Fruit fly (Drosophila melanogaster) whole organism, embryonic: Measurements from ENCODE around the gene CG5021.
A peak's percentile ranks its signal among the peaks of the same experiment; 100 is the strongest.

Experiments used
- Ada2b ChIP-seq: fragments of 200-800 bp; sonication (Bioruptor generic); IDR thresholded peaks from 2 replicates; pipeline ENCODE4 v1.3.6; 2022; ENCODE audit warnings: missing biosample characterization, missing genetic modification characterization
- Adf1 ChIP-seq: fragments of 200-800 bp; sonication (Bioruptor generic); IDR thresholded peaks from 2 replicates; pipeline ENCODE4 v1.3.6; 2022; ENCODE audit warnings: missing biosample characterization, missing genetic modification characterization
- B-H2 ChIP-seq: fragments of 200-800 bp; sonication (Bioruptor generic); optimal IDR thresholded peaks from 2 replicates; lab custom pipeline; 2018; ENCODE audit warnings: missing biosample characterization, mild to moderate bottlenecking, missing genetic modification characterization
- CG10959 ChIP-seq: fragments of 200-800 bp; sonication (Bioruptor generic); IDR thresholded peaks from 2 replicates; pipeline ENCODE4 v1.3.6; 2022; ENCODE audit warnings: missing biosample characterization, missing genetic modification characterization
- CG12391 ChIP-seq: fragments of 200-800 bp; sonication (Bioruptor generic); optimal IDR thresholded peaks from 3 replicates; lab custom pipeline; 2018; ENCODE audit warnings: missing biosample characterization, mild to moderate bottlenecking, missing genetic modification characterization, moderate library complexity
- CG12659 ChIP-seq: fragments of 200-800 bp; sonication (Bioruptor generic); optimal IDR thresholded peaks from 3 replicates; lab custom pipeline; 2017; ENCODE audit warnings: mild to moderate bottlenecking, missing biosample characterization, missing genetic modification reagents, missing genetic modification characterization
- CG15269 ChIP-seq: fragments of 200-800 bp; sonication (Bioruptor generic); optimal IDR thresholded peaks from 2 replicates; lab custom pipeline; 2018; ENCODE audit warnings: missing biosample characterization, mild to moderate bottlenecking, missing genetic modification characterization, moderate library complexity
- CG1832 ChIP-seq: fragments of 200-800 bp; sonication (Bioruptor generic); optimal IDR thresholded peaks from 2 replicates; lab custom pipeline; 2017; ENCODE audit warnings: missing biosample characterization, mild to moderate bottlenecking, missing genetic modification characterization, inconsistent platforms
- CG2875 ChIP-seq: fragments of 200-800 bp; sonication (Bioruptor generic); optimal IDR thresholded peaks from 2 replicates; lab custom pipeline; 2017; ENCODE audit warnings: missing biosample characterization, mild to moderate bottlenecking, missing genetic modification characterization, missing genetic modification reagents
- CG2889 ChIP-seq: fragments of 200-800 bp; sonication (Bioruptor generic); IDR thresholded peaks from 3 replicates; pipeline ENCODE4 v1.3.6; 2022; ENCODE audit warnings: missing biosample characterization, missing genetic modification characterization
- CG30431 ChIP-seq: fragments of 200-800 bp; sonication (Bioruptor generic); optimal IDR thresholded peaks from 2 replicates; lab custom pipeline; 2017; ENCODE audit warnings: missing biosample characterization, missing genetic modification characterization
- CG4404 ChIP-seq: fragments of 200-800 bp; sonication (Bioruptor generic); IDR thresholded peaks from 2 replicates; pipeline ENCODE4 v1.3.6; 2022; ENCODE audit warnings: missing biosample characterization, missing genetic modification characterization
- CG4730 ChIP-seq: fragments of 200-800 bp; sonication (Bioruptor generic); IDR thresholded peaks from 2 replicates; pipeline ENCODE4 v1.3.6; 2022; ENCODE audit warnings: missing biosample characterization, missing genetic modification characterization
- CG5180 ChIP-seq: fragments of 200-800 bp; sonication (Bioruptor generic); optimal IDR thresholded peaks from 3 replicates; lab custom pipeline; 2017; ENCODE audit warnings: missing biosample characterization, missing genetic modification characterization, mild to moderate bottlenecking, moderate library complexity, missing genetic modification reagents
- CG5953 ChIP-seq: fragments of 200-800 bp; sonication (Bioruptor generic); IDR thresholded peaks from 2 replicates; pipeline ENCODE4 v1.3.6; 2022; ENCODE audit warnings: missing biosample characterization, missing genetic modification characterization
- CG6813 ChIP-seq: fragments of 200-800 bp; sonication (Bioruptor generic); optimal IDR thresholded peaks from 2 replicates; lab custom pipeline; 2017; ENCODE audit warnings: missing biosample characterization, missing genetic modification characterization, mild to moderate bottlenecking, moderate library complexity, missing genetic modification reagents
- CG7271 ChIP-seq: fragments of 200-800 bp; sonication (Bioruptor generic); optimal IDR thresholded peaks from 2 replicates; lab custom pipeline; 2018; ENCODE audit warnings: missing biosample characterization, mild to moderate bottlenecking, missing genetic modification characterization, moderate library complexity
- CG7556 ChIP-seq: fragments of 200-800 bp; sonication (Bioruptor generic); optimal IDR thresholded peaks from 2 replicates; lab custom pipeline; 2017; ENCODE audit warnings: missing biosample characterization, mild to moderate bottlenecking, missing genetic modification characterization
- CG8089 ChIP-seq: fragments of 200-800 bp; sonication (Bioruptor generic); optimal IDR thresholded peaks from 3 replicates; lab custom pipeline; 2016; ENCODE audit warnings: missing biosample characterization, missing genetic modification characterization
- CG9817 ChIP-seq: fragments of 200-800 bp; sonication (Bioruptor generic); optimal IDR thresholded peaks from 2 replicates; lab custom pipeline; 2018; ENCODE audit warnings: missing biosample characterization, mild to moderate bottlenecking, missing genetic modification characterization, moderate library complexity
- D19B ChIP-seq: fragments of 200-800 bp; sonication (Bioruptor generic); optimal IDR thresholded peaks from 2 replicates; lab custom pipeline; 2017; ENCODE audit warnings: missing biosample characterization, mild to moderate bottlenecking, missing genetic modification characterization
- Dp ChIP-seq: fragments of 200-800 bp; sonication (Bioruptor generic); optimal IDR thresholded peaks from 2 replicates; lab custom pipeline; 2018; ENCODE audit warnings: missing biosample characterization, mild to moderate bottlenecking, missing genetic modification characterization, moderate library complexity
- E2f2 ChIP-seq: fragments of 200-800 bp; sonication (Bioruptor generic); IDR thresholded peaks from 2 replicates; pipeline ENCODE4 v1.3.6; 2022; ENCODE audit warnings: missing biosample characterization, missing genetic modification characterization
- GATAe ChIP-seq: fragments of 200-800 bp; sonication (Bioruptor generic); conservative IDR thresholded peaks from 2 replicates; pipeline ENCODE4 v1.3.6; 2022; ENCODE audit warnings: missing biosample characterization, missing genetic modification characterization
- HLH4C ChIP-seq: fragments of 200-800 bp; sonication (Bioruptor generic); IDR thresholded peaks from 3 replicates; pipeline ENCODE4 v1.3.6; 2022; ENCODE audit warnings: missing biosample characterization, missing genetic modification characterization; ENCODE audit not compliant: partially characterized antibody
- Jarid2 ChIP-seq: fragments of 200-800 bp; sonication (Bioruptor generic); optimal IDR thresholded peaks from 3 replicates; lab custom pipeline; 2017; ENCODE audit warnings: mild to moderate bottlenecking, missing biosample characterization, missing genetic modification reagents, missing genetic modification characterization
- MBD-R2 ChIP-seq: fragments of 200-800 bp; sonication (Bioruptor generic); IDR thresholded peaks from 2 replicates; pipeline ENCODE4 v1.3.6; 2022; ENCODE audit warnings: missing biosample characterization, missing genetic modification characterization
- NFAT ChIP-seq: fragments of 200-800 bp; sonication (Bioruptor generic); IDR thresholded peaks from 2 replicates; pipeline ENCODE4 v1.3.6; 2022; ENCODE audit warnings: missing biosample characterization, missing genetic modification characterization
- Oaz ChIP-seq: fragments of 200-800 bp; sonication (Bioruptor generic); IDR thresholded peaks from 2 replicates; pipeline ENCODE4 v1.3.6; 2022; ENCODE audit warnings: missing biosample characterization, missing genetic modification characterization
- Poxn ChIP-seq: fragments of 200-800 bp; sonication (Bioruptor generic); IDR thresholded peaks from 2 replicates; pipeline ENCODE4 v1.3.6; 2022; ENCODE audit warnings: missing biosample characterization, missing genetic modification characterization
- Sin3A ChIP-seq: fragments of >200 bp; optimal IDR thresholded peaks from 2 replicates; lab custom pipeline; 2018
- TFAM ChIP-seq: fragments of 200-800 bp; sonication (Bioruptor generic); optimal IDR thresholded peaks from 2 replicates; lab custom pipeline; 2017; ENCODE audit warnings: missing biosample characterization, missing genetic modification characterization, inconsistent platforms
- Usf ChIP-seq: fragments of 200-800 bp; sonication (Bioruptor generic); optimal IDR thresholded peaks from 2 replicates; lab custom pipeline; 2017; ENCODE audit warnings: missing genotype, missing biosample characterization, missing genetic modification characterization
- aop ChIP-seq: fragments of 200-800 bp; sonication (Bioruptor generic); IDR thresholded peaks from 2 replicates; pipeline ENCODE4 v1.3.6; 2022; ENCODE audit warnings: missing biosample characterization, missing genetic modification characterization
- ato ChIP-seq: fragments of 200-800 bp; sonication (Bioruptor generic); IDR thresholded peaks from 2 replicates; pipeline ENCODE4 v1.3.6; 2022; ENCODE audit warnings: missing biosample characterization, missing genetic modification characterization; ENCODE audit not compliant: partially characterized antibody
- az2 ChIP-seq: fragments of 200-800 bp; sonication (Bioruptor generic); optimal IDR thresholded peaks from 3 replicates; lab custom pipeline; 2016; ENCODE audit warnings: missing biosample characterization, missing genetic modification characterization
- crp ChIP-seq, 2 experiments: fragments of 200-800 bp; sonication (Bioruptor generic); optimal IDR thresholded peaks; 2 replicates in 1 of 2; 3 replicates in 1 of 2; lab custom pipeline; 2017; ENCODE audit warnings: missing biosample characterization in 2 of 2, missing genetic modification characterization in 2 of 2, mild to moderate bottlenecking in 1 of 2, moderate library complexity in 1 of 2
- eve ChIP-seq, 2 experiments: fragments of >200 bp; optimal IDR thresholded peaks; 2 replicates each; lab custom pipeline; 2017; ENCODE audit warnings: missing biosample characterization in 2 of 2, missing genetic modification characterization in 2 of 2
- ewg ChIP-seq: fragments of 200-800 bp; sonication (Bioruptor generic); optimal IDR thresholded peaks from 3 replicates; lab custom pipeline; 2017; ENCODE audit warnings: mild to moderate bottlenecking, missing biosample characterization, missing genetic modification reagents, missing genetic modification characterization
- exex ChIP-seq: fragments of 200-800 bp; sonication (Bioruptor generic); optimal IDR thresholded peaks from 4 replicates; lab custom pipeline; 2018; ENCODE audit warnings: missing biosample characterization, mild to moderate bottlenecking, missing genetic modification characterization, moderate library complexity
- fu2 ChIP-seq: fragments of 200-800 bp; sonication (Bioruptor generic); optimal IDR thresholded peaks from 2 replicates; lab custom pipeline; 2016; ENCODE audit warnings: missing biosample characterization, missing genetic modification characterization
- gt ChIP-seq: fragments of 200-800 bp; sonication (Bioruptor generic); IDR thresholded peaks from 2 replicates; pipeline ENCODE4 v1.3.6; 2022; ENCODE audit warnings: missing biosample characterization, missing genetic modification characterization
- prd ChIP-seq, 3 experiments: fragments of >200 bp in 2 of 3; fragments of 200-800 bp in 1 of 3; sonication (Bioruptor generic) in 1 of 3; optimal IDR thresholded peaks in 2 of 3; IDR thresholded peaks in 1 of 3; 2 replicates in 2 of 3; 3 replicates in 1 of 3; pipeline versions ENCODE4 v1.3.6 to Lab custom; 2017 to 2022; ENCODE audit warnings: missing biosample characterization in 1 of 3, missing genetic modification characterization in 1 of 3
- pros ChIP-seq: fragments of 200-800 bp; sonication (Bioruptor generic); optimal IDR thresholded peaks from 3 replicates; lab custom pipeline; 2019; ENCODE audit warnings: missing biosample characterization, mild to moderate bottlenecking, missing genetic modification characterization, moderate library complexity
- pzg ChIP-seq: fragments of 200-800 bp; sonication (Bioruptor generic); optimal IDR thresholded peaks from 3 replicates; lab custom pipeline; 2018; ENCODE audit warnings: missing biosample characterization, mild to moderate bottlenecking, missing genetic modification characterization, moderate library complexity
- shn ChIP-seq: fragments of 200-800 bp; sonication (Bioruptor generic); optimal IDR thresholded peaks from 3 replicates; lab custom pipeline; 2016; ENCODE audit warnings: missing biosample characterization, missing genetic modification characterization
- sr ChIP-seq: fragments of 200-800 bp; sonication (Bioruptor generic); IDR thresholded peaks from 3 replicates; pipeline ENCODE4 v1.3.6; 2022; ENCODE audit warnings: missing biosample characterization, missing genetic modification characterization

The CG5021 gene

dm6 chr3L:8985132-8985847, 18.7 kb downstream of the CG5021 start:
- peak; percentile 47 for TF ChIP-seq Dp
- peak; percentile 84 for TF ChIP-seq CG10959
- TF ChIP-seq B-H2 (GFP tag; lab: Kevin White, UChicago) = no peak
- peak; percentile 26 to 82 for TF ChIP-seq crp (GFP tag; optimal IDR thresholded peaks at IDR 0.05; lab: Kevin White, UChicago)
- peak; percentile 6 for TF ChIP-seq pzg (GFP tag; lab: Kevin White, UChicago)
- no peak for TF ChIP-seq HLH4C (GFP tag; lab: Robert Waterston, UW)
- no peak for TF ChIP-seq CG6813 (GFP tag; lab: Kevin White, UChicago)
- TF ChIP-seq ewg (GFP tag; lab: Kevin White, UChicago) = peak; percentile 8
- TF ChIP-seq E2f2 (GFP tag; lab: Robert Waterston, UW) = peak; percentile 48
- peak; percentile 37; the same call in 1 of the 2 replicates for TF ChIP-seq MBD-R2 (GFP tag; lab: Robert Waterston, UW)
- TF ChIP-seq CG1832 (GFP tag; lab: Kevin White, UChicago) = peak; percentile 4

- TF ChIP-seq Ada2b (GFP tag; lab: Robert Waterston, UW) = peak; percentile 67
- TF ChIP-seq CG5180 = peak; percentile 45
- no peak for TF ChIP-seq Poxn
- TF ChIP-seq Sin3A = no peak
- no peak for TF ChIP-seq CG4404
- TF ChIP-seq eve (GFP tag; optimal IDR thresholded peaks at IDR 0.05; lab: Kevin White, UChicago) = no peak
- TF ChIP-seq CG7556 (GFP tag; lab: Kevin White, UChicago) = peak; percentile 28
- TF ChIP-seq CG2875 = no peak
- peak; percentile 52; the same call in 1 of the 2 replicates for TF ChIP-seq CG4730 (GFP tag; lab: Robert Waterston, UW)
- TF ChIP-seq gt (GFP tag; lab: Robert Waterston, UW) = no peak
- TF ChIP-seq prd (optimal IDR thresholded peaks at IDR 0.05; lab: Kevin White, UChicago) = no peak
- peak; percentile 68 for TF ChIP-seq prd (GFP tag; IDR thresholded peaks at IDR 0.05; lab: Robert Waterston, UW)
- TF ChIP-seq Usf (GFP tag; lab: Kevin White, UChicago) = no peak
- TF ChIP-seq Adf1 (GFP tag; lab: Robert Waterston, UW) = peak; percentile 52
- TF ChIP-seq Oaz (GFP tag; lab: Robert Waterston, UW) = peak; percentile 48
- peak; percentile 52 for TF ChIP-seq CG9817 (tag; lab: Kevin White, UChicago)
- no peak for TF ChIP-seq CG30431
- TF ChIP-seq NFAT (GFP tag; lab: Robert Waterston, UW) = peak; percentile 87
- TF ChIP-seq CG7271 = no peak
- peak; percentile 91 for TF ChIP-seq GATAe (GFP tag; lab: Robert Waterston, UW)
- TF ChIP-seq shn (GFP tag; lab: Kevin White, UChicago) = peak; percentile 55
- TF ChIP-seq exex (tag; lab: Kevin White, UChicago) = peak; percentile 81
- TF ChIP-seq CG2889 = peak; percentile 70; the same call in 1 of the 3 replicates
- TF ChIP-seq D19B (GFP tag; lab: Kevin White, UChicago) = no peak
- TF ChIP-seq CG8089 (GFP tag; lab: Kevin White, UChicago) = no peak
- TF ChIP-seq Dp = no peak
- TF ChIP-seq CG15269 (tag; lab: Kevin White, UChicago) = peak; percentile 69
- no peak for TF ChIP-seq pros (GFP tag; lab: Kevin White, UChicago)
- peak; percentile 42 for TF ChIP-seq CG12391
- peak; percentile 28 for TF ChIP-seq CG12659 (GFP tag; lab: Kevin White, UChicago)
- peak; percentile 64 for TF ChIP-seq az2 (GFP tag; lab: Kevin White, UChicago)
- no peak for TF ChIP-seq ato (GFP tag; lab: Robert Waterston, UW)
- TF ChIP-seq CG5953 (GFP tag; lab: Robert Waterston, UW) = peak; percentile 50; the same call in 1 of the 2 replicates
- TF ChIP-seq TFAM = no peak
- peak; percentile 74; the same call in 1 of the 2 replicates for TF ChIP-seq aop (GFP tag; lab: Robert Waterston, UW)
- peak; percentile 41 for TF ChIP-seq fu2 (GFP tag; lab: Kevin White, UChicago)
- TF ChIP-seq Jarid2 = peak; percentile 56
- no peak for TF ChIP-seq sr (GFP tag; lab: Robert Waterston, UW)
Measured at dm6 chr3L:8985848-8986320, 19.3 kb downstream of the CG5021 start, which contains the start of gene Galk. Gene Galk (minus strand): TSS chr3L:8986091.
